Fruit fly (Drosophila melanogaster): ENCODE data around the gene Pen.

DNA sequence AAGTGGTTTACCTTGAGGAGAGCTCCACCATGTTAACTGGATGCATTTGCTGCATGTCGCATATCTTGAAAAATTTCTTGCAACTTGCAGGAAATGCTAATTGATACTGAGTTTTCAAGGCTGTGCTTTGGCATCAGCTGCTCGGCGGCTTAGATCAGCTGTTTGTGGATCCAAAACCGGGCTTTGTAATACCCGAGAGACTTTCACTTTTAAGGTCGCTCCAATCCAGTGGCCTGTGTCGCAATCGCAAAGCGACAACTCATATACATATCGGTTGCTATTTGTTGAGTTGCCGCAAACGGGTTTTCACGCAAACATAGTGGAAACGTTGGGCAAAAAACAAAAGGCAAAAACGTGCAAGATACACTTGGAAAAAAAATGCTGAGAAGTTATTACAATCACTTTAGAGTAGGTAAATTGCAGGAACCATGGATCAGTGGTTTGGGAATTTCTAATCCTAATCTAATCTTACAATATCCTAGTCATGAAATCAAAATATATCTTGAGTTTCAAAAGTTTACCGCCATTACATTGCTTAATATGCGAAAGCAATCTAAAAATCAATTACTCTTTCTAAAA, 20.8 kb upstream of the Pen start:
- no peak for TF ChIP-seq sens-2 (GFP tag; IDR thresholded peaks at IDR 0.05)
- no peak for TF ChIP-seq Eip74EF (GFP tag; optimal IDR thresholded peaks at IDR 0.05)
